Fruit fly (Drosophila melanogaster) ovary, adult (tissue): ENCODE data around the gene Pus1.

Experiments
- CG17801 ChIP-seq: fragments of 200-800 bp; optimal IDR thresholded peaks from 2 replicates; lab custom pipeline; 2019; ENCODE audit warnings: missing biosample characterization, mild to moderate bottlenecking, missing genetic modification characterization, moderate library complexity; ENCODE audit not compliant: partially characterized antibody

Gene Pus1

dm6 chr3R:20592517-20593462 lies at the start of gene Pus1, which contains the start of gene bon:
TSS of gene Pus1 (minus strand) at chr3R:20592671.
TSS of gene bon (plus strand) at chr3R:20593139.
- TF ChIP-seq CG17801 (GFP tag; lab: Kevin White, UChicago), result peak; percentile 35

- TF ChIP-seq CG17801 (GFP tag; lab: Kevin White, UChicago), result no peak
Measured at dm6 chr3R:20635735-20636134, 43.3 kb upstream of the Pus1 start.

- TF ChIP-seq CG17801 (GFP tag; lab: Kevin White, UChicago), result peak; percentile 26
Measured at dm6 chr3R:20634674-20635594, 42.5 kb upstream of the Pus1 start, which contains the start of the genes Pi3K92E and Lrrk. TSS of gene Pi3K92E (minus strand) at chr3R:20634732. TSS of gene Lrrk (plus strand) at chr3R:20635480.

- peak; percentile 46 for TF ChIP-seq CG17801 (GFP tag; lab: Kevin White, UChicago)
Measured at dm6 chr3R:20633984-20634446, 41.5 kb upstream of the Pus1 start.

- no peak for TF ChIP-seq CG17801 (GFP tag; lab: Kevin White, UChicago)
Measured at dm6 chr3R:20626123-20626522, 33.7 kb upstream of the Pus1 start.

- TF ChIP-seq CG17801 (GFP tag; lab: Kevin White, UChicago), result no peak
Measured at dm6 chr3R:20622297-20623168, 30.1 kb upstream of the Pus1 start.

- TF ChIP-seq CG17801 (GFP tag; lab: Kevin White, UChicago), result no peak
Measured at dm6 chr3R:20621805-20622286, 29.4 kb upstream of the Pus1 start, which contains the start of gene H. TSS of gene H (plus strand) at chr3R:20621938.

dm6 chr3R:20618947-20619346 lies 26.5 kb upstream of the Pus1 start:
- TF ChIP-seq CG17801 (GFP tag; lab: Kevin White, UChicago), result no peak

- no peak for TF ChIP-seq CG17801 (GFP tag; lab: Kevin White, UChicago)
Measured at dm6 chr3R:20617583-20617982, 25.1 kb upstream of the Pus1 start, which contains the start of gene CG5466. TSS of gene CG5466 (plus strand) at chr3R:20617883.

- TF ChIP-seq CG17801 (GFP tag; lab: Kevin White, UChicago), result no peak
Measured at dm6 chr3R:20616801-20617200, 24.3 kb upstream of the Pus1 start, which contains the start of gene CG15923. TSS of gene CG15923 (minus strand) at chr3R:20616901.

- no peak for TF ChIP-seq CG17801 (GFP tag; lab: Kevin White, UChicago)
Measured at dm6 chr3R:20608199-20608598, 15.7 kb upstream of the Pus1 start.

dm6 chr3R:20605562-20606155 lies 13.2 kb upstream of the Pus1 start:
- no peak for TF ChIP-seq CG17801 (GFP tag; lab: Kevin White, UChicago)

- no peak for TF ChIP-seq CG17801 (GFP tag; lab: Kevin White, UChicago)
Measured at dm6 chr3R:20605078-20605477, 12.6 kb upstream of the Pus1 start.
